Worm (Caenorhabditis elegans) whole organism, L4 larva: Measurements from ENCODE around the gene F54D8.10.

ENCODE experiments used
- F10B5.3 ChIP-seq: sonication (generic microtip); optimal IDR thresholded peaks from 2 replicates; lab custom pipeline; 2016; ENCODE audit warnings: mild to moderate bottlenecking, missing genetic modification characterization, missing compliant biosample characterization
- F44E2.7 ChIP-seq: fragments of 200-800 bp; sonication (Bioruptor generic); IDR thresholded peaks from 2 replicates; pipeline ENCODE4 v2.1.2; 2022; ENCODE audit warnings: missing genetic modification characterization, missing compliant biosample characterization
- F49E8.2 ChIP-seq: sonication (generic microtip); optimal IDR thresholded peaks from 2 replicates; lab custom pipeline; 2016; ENCODE audit warnings: missing compliant biosample characterization, mild to moderate bottlenecking, missing genetic modification characterization, borderline replicate concordance
- Y105C5A.15 ChIP-seq: fragments of 200-800 bp; sonication (Bioruptor generic); IDR thresholded peaks from 2 replicates; pipeline ENCODE4 v1.3.6; 2022; ENCODE audit warnings: missing genetic modification characterization, missing compliant biosample characterization
- Y48G9A.11 ChIP-seq: fragments of 200-800 bp; sonication (Bioruptor generic); IDR thresholded peaks from 2 replicates; pipeline ENCODE4 v1.3.6; 2022; ENCODE audit warnings: missing genetic modification reagents, missing genetic modification characterization, missing compliant biosample characterization
- ZK337.2 ChIP-seq: fragments of 200-800 bp; sonication (Bioruptor generic); IDR thresholded peaks from 2 replicates; pipeline ENCODE4 v1.3.6; 2022; ENCODE audit warnings: missing genetic modification reagents, missing genetic modification characterization, missing compliant biosample characterization
- ama-1 ChIP-seq: fragments of 150-350 bp; optimal IDR thresholded peaks from 2 replicates; lab custom pipeline; 2014; ENCODE audit warnings: inconsistent platforms, mixed read lengths
- attf-4 ChIP-seq: sonication (generic microtip); optimal IDR thresholded peaks from 3 replicates; lab custom pipeline; 2017; ENCODE audit warnings: missing biosample characterization, missing genetic modification characterization
- ceh-28 ChIP-seq: fragments of 150-350 bp; optimal IDR thresholded peaks from 2 replicates; lab custom pipeline; 2014; ENCODE audit warnings: missing biosample characterization, missing genetic modification reagents, missing genetic modification characterization
- ceh-32 ChIP-seq: sonication (generic microtip); optimal IDR thresholded peaks from 2 replicates; lab custom pipeline; 2016; ENCODE audit warnings: mild to moderate bottlenecking, missing genetic modification characterization, missing compliant biosample characterization; ENCODE audit not compliant: poor library complexity
- ceh-44 ChIP-seq: fragments of 200-800 bp; sonication (Bioruptor generic); IDR thresholded peaks from 2 replicates; pipeline ENCODE4 v1.3.6; 2022; ENCODE audit warnings: missing genetic modification reagents, missing genetic modification characterization, missing compliant biosample characterization
- ceh-62 ChIP-seq: sonication (generic microtip); optimal IDR thresholded peaks from 2 replicates; lab custom pipeline; 2017; ENCODE audit warnings: missing biosample characterization, missing genetic modification characterization
- ceh-82 ChIP-seq: sonication (generic microtip); optimal IDR thresholded peaks from 2 replicates; lab custom pipeline; 2017; ENCODE audit warnings: missing biosample characterization, missing genetic modification characterization
- ctbp-1 ChIP-seq: fragments of 200-800 bp; sonication (Bioruptor generic); IDR thresholded peaks from 2 replicates; pipeline ENCODE4 v1.3.6; 2022; ENCODE audit warnings: missing genetic modification reagents, missing genetic modification characterization, missing compliant biosample characterization
- daf-12 ChIP-seq: fragments of 150-350 bp; optimal IDR thresholded peaks from 2 replicates; lab custom pipeline; 2014; ENCODE audit warnings: missing biosample characterization, missing genetic modification reagents, missing genetic modification characterization
- daf-8 ChIP-seq: fragments of 200-800 bp; sonication (Bioruptor generic); IDR thresholded peaks from 2 replicates; pipeline ENCODE4 v1.3.6; 2022; ENCODE audit warnings: missing genetic modification characterization, missing compliant biosample characterization
- dmd-6 ChIP-seq: fragments of 200-800 bp; sonication (Bioruptor generic); IDR thresholded peaks from 2 replicates; pipeline ENCODE4 v1.3.6; 2022; ENCODE audit warnings: missing genetic modification reagents, missing genetic modification characterization, missing compliant biosample characterization
- dve-1 ChIP-seq: sonication (generic microtip); optimal IDR thresholded peaks from 2 replicates; lab custom pipeline; 2017; ENCODE audit warnings: antibody characterized with exemption, mild to moderate bottlenecking, missing genetic modification characterization, missing compliant biosample characterization; ENCODE audit not compliant: insufficient read depth
- egl-27 ChIP-seq: sonication (generic microtip); optimal IDR thresholded peaks from 3 replicates; lab custom pipeline; 2017; ENCODE audit warnings: missing biosample characterization, missing genetic modification reagents, missing genetic modification characterization
- egl-43 ChIP-seq: fragments of 200-800 bp; sonication (Bioruptor generic); IDR thresholded peaks from 2 replicates; pipeline ENCODE4 v1.3.6; 2022; ENCODE audit warnings: missing genetic modification reagents, missing genetic modification characterization, missing compliant biosample characterization
- gei-8 ChIP-seq: fragments of 200-800 bp; sonication (Bioruptor generic); optimal IDR thresholded peaks from 2 replicates; lab custom pipeline; 2018; ENCODE audit warnings: mild to moderate bottlenecking, missing genetic modification characterization, missing compliant biosample characterization
- hif-1 ChIP-seq, 2 experiments: sonication (generic microtip); optimal IDR thresholded peaks; 2 replicates each; lab custom pipeline; 2016 to 2017; ENCODE audit warnings: missing compliant biosample characterization in 2 of 2, missing genetic modification characterization in 2 of 2, missing genetic modification reagents in 2 of 2, missing genotype in 2 of 2, mild to moderate bottlenecking in 1 of 2
- hlh-30 ChIP-seq: sonication (generic microtip); optimal IDR thresholded peaks from 2 replicates; lab custom pipeline; 2017; ENCODE audit warnings: antibody characterized with exemption, mild to moderate bottlenecking, missing genetic modification characterization, missing compliant biosample characterization; ENCODE audit not compliant: insufficient read depth
- hmg-1.1 ChIP-seq: fragments of 200-800 bp; sonication (Bioruptor generic); IDR thresholded peaks from 2 replicates; pipeline ENCODE4 v1.3.6; 2022; ENCODE audit warnings: missing genetic modification reagents, missing genetic modification characterization, missing compliant biosample characterization
- jun-1 ChIP-seq: fragments of 150-350 bp; optimal IDR thresholded peaks from 2 replicates; lab custom pipeline; 2014; ENCODE audit warnings: missing biosample characterization, missing genetic modification reagents, missing genetic modification characterization
- lim-7 ChIP-seq: fragments of 200-800 bp; sonication (Bioruptor generic); IDR thresholded peaks from 2 replicates; pipeline ENCODE4 v1.3.6; 2022; ENCODE audit warnings: missing genetic modification characterization, missing compliant biosample characterization
- lin-29 ChIP-seq: fragments of 200-800 bp; sonication (Bioruptor generic); IDR thresholded peaks from 2 replicates; pipeline ENCODE4 v1.3.6; 2022; ENCODE audit warnings: missing genetic modification reagents, missing genetic modification characterization, missing compliant biosample characterization
- lin-38 ChIP-seq: fragments of 200-800 bp; sonication (Bioruptor generic); IDR thresholded peaks from 2 replicates; pipeline ENCODE4 v1.3.6; 2022; ENCODE audit warnings: missing genetic modification reagents, missing genetic modification characterization, missing compliant biosample characterization
- lin-39 ChIP-seq: fragments of 150-350 bp; optimal IDR thresholded peaks from 2 replicates; lab custom pipeline; 2014; ENCODE audit warnings: missing biosample characterization, missing genetic modification reagents, missing genetic modification characterization
- lsy-2 ChIP-seq, 2 experiments: fragments of 150-350 bp in 1 of 2; sonication (generic microtip) in 1 of 2; optimal IDR thresholded peaks; 2 replicates each; lab custom pipeline; 2014 to 2017; ENCODE audit warnings: missing biosample characterization in 2 of 2, missing genetic modification characterization in 2 of 2
- madf-5 ChIP-seq, 2 experiments: fragments of 200-800 bp; sonication (Bioruptor generic); IDR thresholded peaks; 2 replicates each; pipeline ENCODE4 v1.3.6; 2022; ENCODE audit warnings: missing compliant biosample characterization in 2 of 2, missing genetic modification characterization in 2 of 2
- madf-9 ChIP-seq: fragments of 200-800 bp; sonication (Bioruptor generic); conservative IDR thresholded peaks from 2 replicates; pipeline ENCODE4 v1.3.6; 2022; ENCODE audit warnings: missing genetic modification reagents, missing genetic modification characterization, missing compliant biosample characterization
- mdt-29 ChIP-seq: fragments of 200-800 bp; sonication (Bioruptor generic); IDR thresholded peaks from 2 replicates; pipeline ENCODE4 v1.3.6; 2022; ENCODE audit warnings: missing genetic modification reagents, missing genetic modification characterization, missing compliant biosample characterization
- mxl-2 ChIP-seq: fragments of 200-800 bp; sonication (Bioruptor generic); conservative IDR thresholded peaks from 2 replicates; pipeline ENCODE4 v1.3.6; 2022; ENCODE audit warnings: missing genetic modification reagents, missing genetic modification characterization, missing compliant biosample characterization
- nhr-10 ChIP-seq: fragments of 150-350 bp; optimal IDR thresholded peaks from 2 replicates; lab custom pipeline; 2014; ENCODE audit warnings: missing biosample characterization, missing genetic modification characterization
- nhr-111 ChIP-seq: fragments of 200-800 bp; sonication (Bioruptor generic); optimal IDR thresholded peaks from 2 replicates; lab custom pipeline; 2018; ENCODE audit warnings: mild to moderate bottlenecking, missing genetic modification characterization, missing compliant biosample characterization
- nhr-237 ChIP-seq: sonication (generic microtip); optimal IDR thresholded peaks from 2 replicates; lab custom pipeline; 2017; ENCODE audit warnings: missing biosample characterization, missing genetic modification characterization
- nhr-48 ChIP-seq: sonication (generic microtip); optimal IDR thresholded peaks from 2 replicates; lab custom pipeline; 2016; ENCODE audit warnings: mild to moderate bottlenecking, missing genetic modification characterization, missing compliant biosample characterization
- nhr-76 ChIP-seq: fragments of 150-350 bp; optimal IDR thresholded peaks from 2 replicates; lab custom pipeline; 2014; ENCODE audit warnings: missing biosample characterization, missing genetic modification characterization
- nhr-77 ChIP-seq: fragments of 150-350 bp; optimal IDR thresholded peaks from 2 replicates; lab custom pipeline; 2014; ENCODE audit warnings: missing biosample characterization, missing genetic modification characterization
- pha-4 ChIP-seq, 2 experiments: fragments of 150-350 bp in 1 of 2; fragments of 200-800 bp in 1 of 2; sonication (Bioruptor generic) in 1 of 2; IDR thresholded peaks in 1 of 2; optimal IDR thresholded peaks in 1 of 2; 2 replicates each; pipeline versions ENCODE4 v1.3.6 to Lab custom; 2014 to 2022; ENCODE audit warnings: missing genetic modification characterization in 2 of 2, missing genetic modification reagents in 2 of 2, missing biosample characterization in 1 of 2, missing compliant biosample characterization in 1 of 2
- php-3 ChIP-seq: fragments of 200-800 bp; sonication (Bioruptor generic); IDR thresholded peaks from 2 replicates; pipeline ENCODE4 v1.3.6; 2022; ENCODE audit warnings: missing genetic modification reagents, missing genetic modification characterization, missing compliant biosample characterization
- skn-1 ChIP-seq: fragments of 150-350 bp; optimal IDR thresholded peaks from 2 replicates; lab custom pipeline; 2014; ENCODE audit warnings: missing biosample characterization, missing genetic modification characterization
- snpc-4 ChIP-seq: fragments of 150-350 bp; optimal IDR thresholded peaks from 2 replicates; lab custom pipeline; 2014; ENCODE audit warnings: missing biosample characterization, missing genetic modification characterization
- spr-1 ChIP-seq: sonication (generic microtip); optimal IDR thresholded peaks from 2 replicates; lab custom pipeline; 2016; ENCODE audit warnings: mild to moderate bottlenecking, missing genetic modification characterization, missing compliant biosample characterization
- tra-1 ChIP-seq: fragments of 200-800 bp; sonication (Bioruptor generic); IDR thresholded peaks from 2 replicates; pipeline ENCODE4 v1.3.6; 2022; ENCODE audit warnings: missing genetic modification reagents, missing genetic modification characterization, missing compliant biosample characterization
- unc-39 ChIP-seq: sonication (generic microtip); optimal IDR thresholded peaks from 2 replicates; lab custom pipeline; 2017; ENCODE audit warnings: missing biosample characterization, missing genetic modification characterization
- zfp-2 ChIP-seq: sonication (generic microtip); optimal IDR thresholded peaks from 2 replicates; lab custom pipeline; 2016; ENCODE audit warnings: mild to moderate bottlenecking, missing genetic modification characterization, missing compliant biosample characterization
- zfp-3 ChIP-seq: fragments of 200-800 bp; sonication (Bioruptor generic); conservative IDR thresholded peaks from 2 replicates; pipeline ENCODE4 v1.3.6; 2022; ENCODE audit warnings: missing genetic modification reagents, missing genetic modification characterization, missing compliant biosample characterization
- zip-11 ChIP-seq: fragments of 200-800 bp; sonication (Bioruptor generic); IDR thresholded peaks from 2 replicates; pipeline ENCODE4 v1.3.6; 2022; ENCODE audit warnings: missing genetic modification characterization, missing compliant biosample characterization
- ztf-7 ChIP-seq: fragments of 150-350 bp; optimal IDR thresholded peaks from 2 replicates; lab custom pipeline; 2014; ENCODE audit warnings: missing biosample characterization, missing genetic modification characterization

The F54D8.10 gene

DNA sequence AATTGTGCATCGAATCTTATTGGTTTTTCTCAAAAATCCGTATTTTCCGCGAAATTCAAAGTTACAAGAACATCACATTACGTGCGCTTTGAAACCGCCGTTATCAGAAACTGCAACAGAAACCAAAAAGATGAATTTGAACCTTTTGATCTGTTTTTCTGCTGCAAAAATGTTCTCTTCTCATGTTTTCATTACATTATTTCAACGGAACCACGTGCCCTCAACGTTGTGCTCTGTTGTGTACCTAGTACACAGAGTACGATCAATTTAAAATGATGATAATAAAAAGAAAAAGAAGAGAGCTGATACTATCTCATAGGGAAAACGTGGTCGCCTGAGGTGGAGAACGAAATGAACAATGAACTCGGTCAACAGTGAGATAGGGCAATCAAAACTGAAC is 16.5 kb upstream of the F54D8.10 start (continued):
- TF ChIP-seq nhr-10 (peak; percentile 25), F10B5.3 (no peak), gei-8 (GFP tag; lab: Kevin White, UChicago) (no peak), F49E8.2 (tag; lab: Kevin White, UChicago) (no peak), hif-1 (tag; optimal IDR thresholded peaks at IDR 0.05; lab: Kevin White, UChicago) (peak in 1 of 2 experiments; percentile 66), madf-9 (no peak), madf-5 (GFP tag; IDR thresholded peaks at IDR 0.05; lab: Robert Waterston, UW) (no peak), nhr-111 (GFP tag; lab: Kevin White, UChicago) (no peak), ztf-7 (tag; lab: Kevin White, UChicago) (no peak), lim-7 (GFP tag; lab: Robert Waterston, UW) (no peak), Y105C5A.15 (no peak), nhr-237 (tag; lab: Kevin White, UChicago) (no peak), daf-8 (GFP tag; lab: Robert Waterston, UW) (no peak), ZK337.2 (no peak), egl-27 (no peak), daf-12 (tag; lab: Kevin White, UChicago) (no peak), hmg-1.1 (GFP tag; lab: Robert Waterston, UW) (no peak), ceh-44 (GFP tag; lab: Robert Waterston, UW) (no peak), spr-1 (tag; lab: Kevin White, UChicago) (no peak), zip-11 (no peak), mxl-2 (GFP tag; lab: Robert Waterston, UW) (no peak), zfp-3 (GFP tag; lab: Robert Waterston, UW) (no peak), hlh-30 (tag; lab: Kevin White, UChicago) (peak; percentile 89), nhr-48 (tag; lab: Kevin White, UChicago) (peak; percentile 88), ceh-62 (tag; lab: Kevin White, UChicago) (no peak), lin-38 (GFP tag; lab: Robert Waterston, UW) (0 out of 2 replicates have a peak, but pooled peaks have one; percentile 30), lin-39 (tag; lab: Kevin White, UChicago) (no peak), zfp-2 (tag; lab: Kevin White, UChicago) (no peak), unc-39 (tag; lab: Kevin White, UChicago) (no peak), ceh-82 (tag; lab: Kevin White, UChicago) (no peak), lin-29 (GFP tag; lab: Robert Waterston, UW) (no peak), ctbp-1 (GFP tag; lab: Robert Waterston, UW) (no peak), dmd-6 (peak; percentile 99), Y48G9A.11 (GFP tag; lab: Robert Waterston, UW) (no peak), skn-1 (no peak), nhr-76 (tag; lab: Kevin White, UChicago) (no peak), ceh-32 (tag; lab: Kevin White, UChicago) (no peak), F44E2.7 (GFP tag; lab: Robert Waterston, UW) (no peak), pha-4 (GFP tag; IDR thresholded peaks at IDR 0.05; lab: Robert Waterston, UW) (peak; percentile 46; the same call in 1 of the 2 replicates), pha-4 (tag; optimal IDR thresholded peaks at IDR 0.05; lab: Kevin White, UChicago) (peak; percentile 84), egl-43 (GFP tag; lab: Robert Waterston, UW) (no peak), php-3 (GFP tag; lab: Robert Waterston, UW) (0 out of 2 replicates have a peak, but pooled peaks have one; percentile 43), jun-1 (tag; lab: Kevin White, UChicago) (no peak), snpc-4 (no peak), ama-1 (lab: Kevin White, UChicago) (no peak), ceh-28 (no peak), tra-1 (GFP tag; lab: Robert Waterston, UW) (peak; percentile 61; the same call in 1 of the 2 replicates), dve-1 (tag; lab: Kevin White, UChicago) (peak; percentile 95), lsy-2 (tag; optimal IDR thresholded peaks at IDR 0.05; lab: Kevin White, UChicago) (peak in 1 of 2 experiments; percentile 75), attf-4 (tag; lab: Kevin White, UChicago) (no peak), nhr-77 (tag; lab: Kevin White, UChicago) (peak; percentile 88), mdt-29 (GFP tag; lab: Robert Waterston, UW) (no peak)
